Worm (Caenorhabditis elegans) whole organism, L4/young adult: ENCODE results near the gene ubc-24.

Experiments
- W03F9.2 ChIP-seq: fragments of 150-350 bp; optimal IDR thresholded peaks from 2 replicates; lab custom pipeline; 2014; ENCODE audit warnings: missing biosample characterization, missing genetic modification characterization
- dao-5 ChIP-seq: sonication (generic microtip); optimal IDR thresholded peaks from 2 replicates; lab custom pipeline; 2016; ENCODE audit warnings: missing genotype, missing genetic modification characterization, moderate library complexity, missing compliant biosample characterization
- him-1 ChIP-seq: sonication (generic microtip); optimal IDR thresholded peaks from 2 replicates; lab custom pipeline; 2016; ENCODE audit warnings: missing genotype, missing genetic modification reagents, missing genetic modification characterization, missing compliant biosample characterization

The ubc-24 gene

ce11 chrII:8449660-8450118 lies 44.3 kb downstream of the ubc-24 start, which contains the start of gene F22B5.4:
TSS of gene F22B5.4 (plus strand) at chrII:8449710.
- TF ChIP-seq him-1 (tag; lab: Kevin White, UChicago) = no peak
- TF ChIP-seq W03F9.2 = no peak
- TF ChIP-seq dao-5 (tag; lab: Kevin White, UChicago) = no peak

- no peak for TF ChIP-seq him-1 (tag; lab: Kevin White, UChicago)
- no peak for TF ChIP-seq dao-5 (tag; lab: Kevin White, UChicago)
- no peak for TF ChIP-seq W03F9.2
These were observed 45.3 kb downstream of the ubc-24 start for ce11 chrII:8450750-8451149.

ce11 chrII:8451425-8451824 lies 46.0 kb downstream of the ubc-24 start:
- TF ChIP-seq him-1 (tag; lab: Kevin White, UChicago) = no peak
- TF ChIP-seq W03F9.2 = no peak

- no peak for TF ChIP-seq him-1 (tag; lab: Kevin White, UChicago)
- no peak for TF ChIP-seq dao-5 (tag; lab: Kevin White, UChicago)
- TF ChIP-seq W03F9.2 = no peak
These were observed 49.1 kb downstream of the ubc-24 start, which contains the start of gene F22B5.5 for ce11 chrII:8454513-8454912. TSS of gene F22B5.5 (minus strand) at chrII:8454613.

DNA sequence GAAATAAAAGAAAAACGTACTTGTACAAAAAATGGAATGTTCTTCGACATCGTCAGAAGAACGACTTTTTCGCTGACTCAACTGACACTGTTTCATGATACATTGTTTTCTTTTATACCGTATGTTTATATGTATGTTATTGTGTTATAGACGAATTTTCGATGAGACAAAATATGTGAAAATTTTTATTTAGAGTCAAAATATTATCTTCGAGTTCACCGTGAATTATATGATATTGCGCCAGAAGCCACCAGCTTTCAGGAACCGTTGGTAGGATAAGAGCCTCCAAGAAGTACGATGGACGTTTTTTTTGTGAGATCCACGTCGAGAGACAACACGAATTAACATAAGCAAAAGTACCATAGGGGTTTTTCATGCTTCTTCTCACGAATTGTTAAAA lies 50.7 kb downstream of the ubc-24 start, which contains the start of gene F22B5.6:
TSS of gene F22B5.6 (minus strand) at position 101 of the 400 bp plus-strand sequence.
- TF ChIP-seq W03F9.2 = no peak
- TF ChIP-seq dao-5 (tag; lab: Kevin White, UChicago) = no peak
- TF ChIP-seq him-1 (tag; lab: Kevin White, UChicago) = no peak
